Worm (Caenorhabditis elegans): ENCODE measurements around the gene T06D4.6.

- no peak for TF ChIP-seq F10E7.11 (tag; optimal IDR thresholded peaks at IDR 0.05)
- TF ChIP-seq let-607 (tag; optimal IDR thresholded peaks at IDR 0.05) = no peak
- no peak for TF ChIP-seq madf-6 (GFP tag; IDR thresholded peaks at IDR 0.05)
- TF ChIP-seq snpc-4 (GFP tag; optimal IDR thresholded peaks at IDR 0.05) = no peak
- TF ChIP-seq snpc-4 (tag; optimal IDR thresholded peaks at IDR 0.05) = no peak
- TF ChIP-seq akir-1 (GFP tag; optimal IDR thresholded peaks at IDR 0.05) = no peak
- TF ChIP-seq tbx-9 (tag; optimal IDR thresholded peaks at IDR 0.05; ENCODE audit: borderline replicate concordance) = no peak
- no peak for TF ChIP-seq D2030.7 (GFP tag; IDR thresholded peaks at IDR 0.05)
- TF ChIP-seq aptf-2 (GFP tag; conservative IDR thresholded peaks at IDR 0.05) = no peak
These were observed 1.7 kb downstream of the T06D4.6 start, which contains the start of gene T06D4.2 for ce11 chrII:3385736-3386135.
